Worm (Caenorhabditis elegans) whole organism, mixed stage, embryonic: ENCODE measurements around the gene clec-246.

ENCODE experiments used
- ceh-43 ChIP-seq: fragments of 200-800 bp; sonication (Bioruptor generic); optimal IDR thresholded peaks from 2 replicates; lab custom pipeline; 2018; ENCODE audit warnings: mild to moderate bottlenecking, missing genetic modification characterization, moderate library complexity, missing compliant biosample characterization
- elt-1 ChIP-seq: sonication (generic microtip); optimal IDR thresholded peaks from 2 replicates; lab custom pipeline; 2017; ENCODE audit warnings: missing genetic modification characterization, mild to moderate bottlenecking, missing compliant biosample characterization, antibody characterized with exemption, moderate library complexity, borderline replicate concordance; ENCODE audit not compliant: insufficient read depth
- elt-3 ChIP-seq: fragments of 150-350 bp; optimal IDR thresholded peaks from 2 replicates; lab custom pipeline; 2014; ENCODE audit warnings: missing biosample characterization, missing genetic modification characterization
- lsy-2 ChIP-seq: fragments of 150-350 bp; optimal IDR thresholded peaks from 2 replicates; lab custom pipeline; 2014; ENCODE audit warnings: missing biosample characterization, missing genetic modification characterization
- mep-1 ChIP-seq: fragments of 150-350 bp; optimal IDR thresholded peaks from 2 replicates; lab custom pipeline; 2017; ENCODE audit warnings: missing biosample characterization, missing genetic modification reagents, missing genetic modification characterization, inconsistent platforms
- nhr-76 ChIP-seq: sonication (generic microtip); optimal IDR thresholded peaks from 2 replicates; lab custom pipeline; 2017; ENCODE audit warnings: missing biosample characterization, missing genetic modification characterization
- sem-2 ChIP-seq: fragments of 200-800 bp; sonication (Bioruptor generic); optimal IDR thresholded peaks from 2 replicates; lab custom pipeline; 2018; ENCODE audit warnings: mild to moderate bottlenecking, missing genetic modification characterization, missing compliant biosample characterization
- snpc-4 ChIP-seq: fragments of 150-350 bp; optimal IDR thresholded peaks from 2 replicates; lab custom pipeline; 2014; ENCODE audit warnings: missing biosample characterization, missing genetic modification characterization
- unc-39 ChIP-seq: fragments of 150-350 bp; optimal IDR thresholded peaks from 2 replicates; lab custom pipeline; 2014; ENCODE audit warnings: missing biosample characterization, missing genetic modification characterization
- unc-62 ChIP-seq: fragments of 150-350 bp; optimal IDR thresholded peaks from 2 replicates; lab custom pipeline; 2014; ENCODE audit warnings: missing biosample characterization, missing genetic modification reagents, missing genetic modification characterization
- ztf-11 ChIP-seq: fragments of 150-350 bp; optimal IDR thresholded peaks from 2 replicates; lab custom pipeline; 2014; ENCODE audit warnings: missing biosample characterization, missing genetic modification characterization

DNA sequence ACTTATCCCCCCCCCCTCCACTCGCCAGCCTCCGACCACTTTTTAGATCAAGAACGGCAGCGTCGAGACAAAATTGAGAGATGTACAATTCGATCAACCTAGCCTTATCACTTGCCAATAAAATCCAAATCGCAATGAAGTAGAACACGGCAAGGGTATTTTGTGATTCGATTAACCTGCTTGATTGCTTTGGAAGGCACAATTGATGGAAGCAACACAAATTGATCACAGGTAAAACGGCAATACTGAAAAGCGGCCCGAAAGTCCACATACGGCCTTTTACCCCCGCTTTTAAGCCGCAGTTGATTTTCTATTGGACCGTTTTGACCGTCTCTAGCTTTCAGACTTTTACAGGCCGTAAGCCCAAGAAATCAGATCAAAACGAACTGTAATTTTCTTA is 953 bp upstream of the clec-246 start, which contains the start of gene clec-245:
- TF ChIP-seq ztf-11 (tag; lab: Kevin White, UChicago) (no peak), snpc-4 (tag; lab: Kevin White, UChicago) (no peak), ceh-43 (GFP tag; lab: Kevin White, UChicago) (no peak), elt-3 (tag; lab: Kevin White, UChicago) (no peak), unc-62 (GFP tag; lab: Kevin White, UChicago) (no peak), sem-2 (GFP tag; lab: Kevin White, UChicago) (no peak), elt-1 (tag; lab: Kevin White, UChicago) (no peak), lsy-2 (no peak), mep-1 (no peak), nhr-76 (tag; lab: Kevin White, UChicago) (no peak), unc-39 (tag; lab: Kevin White, UChicago) (no peak)
